Fruit fly (Drosophila melanogaster): ENCODE results near the gene Hers.
A peak's percentile ranks its signal among the peaks of the same experiment; 100 is the strongest.

Hers gene

DNA sequence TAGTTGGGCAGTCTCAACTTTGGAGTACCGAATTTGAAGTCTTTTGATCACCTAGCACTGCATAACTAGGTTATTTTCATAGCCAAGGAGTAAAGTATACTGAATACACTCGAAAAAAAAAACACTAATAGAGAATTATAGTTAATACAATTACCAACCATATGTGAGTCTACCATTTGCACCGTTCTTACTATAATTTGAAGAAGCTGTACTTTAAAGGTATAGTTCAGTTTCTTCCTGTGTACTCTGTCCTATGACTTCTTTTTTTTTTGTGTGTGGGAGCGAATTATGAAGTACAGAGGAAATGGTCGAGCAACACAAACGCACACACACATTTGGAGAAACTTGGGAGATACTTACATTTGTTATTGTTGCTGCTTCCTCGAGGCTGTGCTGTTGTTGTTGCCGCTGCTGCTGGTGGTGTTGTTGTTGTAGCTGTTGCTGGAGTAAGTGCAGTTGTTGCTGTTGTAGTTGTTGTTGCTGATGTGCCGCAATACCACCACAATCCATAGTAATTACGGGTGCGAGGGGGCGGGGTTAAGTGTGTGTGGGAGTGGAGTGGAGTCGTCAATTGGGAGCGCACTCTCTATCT is 15.3 kb upstream of the Hers start (continued):
- TF ChIP-seq CG6175 (GFP tag; IDR thresholded peaks at IDR 0.05) (peak; percentile 28; the same call in 1 of the 3 replicates), Oaz (GFP tag; IDR thresholded peaks at IDR 0.05) (peak; percentile 71), salm (tag; optimal IDR thresholded peaks at IDR 0.05) (peak; percentile 85), CG31365 (tag; optimal IDR thresholded peaks at IDR 0.05) (peak; percentile 36), CG14710 (tag; optimal IDR thresholded peaks at IDR 0.05) (peak; percentile 95), Hmr (GFP tag; optimal IDR thresholded peaks at IDR 0.05) (peak; percentile 68), CG33557 (GFP tag; optimal IDR thresholded peaks at IDR 0.05) (peak; percentile 85), crc (GFP tag; optimal IDR thresholded peaks at IDR 0.05) (peak; percentile 83), Adf1 (GFP tag; IDR thresholded peaks at IDR 0.05) (no peak), ATbp (GFP tag; optimal IDR thresholded peaks at IDR 0.05) (peak; percentile 92), CG10209 (GFP tag; optimal IDR thresholded peaks at IDR 0.05) (peak; percentile 92), gro (GFP tag; optimal IDR thresholded peaks at IDR 0.05) (peak; percentile 45), CkIIα-i1 (GFP tag; IDR thresholded peaks at IDR 0.05) (no peak), CG3163 (GFP tag; optimal IDR thresholded peaks at IDR 0.05) (peak; percentile 74), CTCF (GFP tag; optimal IDR thresholded peaks at IDR 0.05) (peak; percentile 26), CG4820 (GFP tag; optimal IDR thresholded peaks at IDR 0.05) (peak; percentile 95), Chrac-16 (GFP tag; optimal IDR thresholded peaks at IDR 0.05) (peak; percentile 94), Myb (GFP tag; optimal IDR thresholded peaks at IDR 0.05) (peak; percentile 59), sens-2 (GFP tag; IDR thresholded peaks at IDR 0.05) (peak; percentile 83), CG1792 (GFP tag; optimal IDR thresholded peaks at IDR 0.05) (peak; percentile 76), Fer3 (tag; optimal IDR thresholded peaks at IDR 0.05) (peak; percentile 79), gt (GFP tag; IDR thresholded peaks at IDR 0.05) (peak; percentile 71; the same call in 1 of the 2 replicates), Sox100B (GFP tag; optimal IDR thresholded peaks at IDR 0.05) (no peak), sisA (GFP tag; IDR thresholded peaks at IDR 0.05) (peak; percentile 93), CG3838 (GFP tag; optimal IDR thresholded peaks at IDR 0.05) (peak; percentile 79), ttk (GFP tag; IDR thresholded peaks at IDR 0.05) (peak; percentile 87), pum (GFP tag; optimal IDR thresholded peaks at IDR 0.05) (peak; percentile 93), Doc2 (GFP tag; IDR thresholded peaks at IDR 0.05) (no peak), MTF-1 (GFP tag; optimal IDR thresholded peaks at IDR 0.05; ENCODE audit: borderline replicate concordance) (peak; percentile 81), Asciz (GFP tag; optimal IDR thresholded peaks at IDR 0.05) (peak; percentile 87), Dbx (GFP tag; IDR thresholded peaks at IDR 0.05) (no peak), caup (GFP tag; optimal IDR thresholded peaks at IDR 0.05; ENCODE audit: severe bottlenecking) (peak; percentile 63), cad (GFP tag; optimal IDR thresholded peaks at IDR 0.05) (no peak), Abd-B (GFP tag; optimal IDR thresholded peaks at IDR 0.05) (peak; percentile 88), trh (GFP tag; optimal IDR thresholded peaks at IDR 0.05) (peak; percentile 75), CG12769 (tag; optimal IDR thresholded peaks at IDR 0.05) (no peak), CG10321 (GFP tag; IDR thresholded peaks at IDR 0.05) (0 out of 2 replicates have a peak, but pooled peaks have one; percentile 48), CG13287 (GFP tag; IDR thresholded peaks at IDR 0.05; ENCODE audit: partially characterized antibody) (no peak), z (GFP tag; IDR thresholded peaks at IDR 0.05) (peak; percentile 59; the same call in 1 of the 3 replicates), CG18619 (GFP tag; optimal IDR thresholded peaks at IDR 0.05) (peak; percentile 81), CG17359 (tag; optimal IDR thresholded peaks at IDR 0.05) (peak; percentile 95), run (tag; optimal IDR thresholded peaks at IDR 0.05) (peak; percentile 50), Poxn (GFP tag; IDR thresholded peaks at IDR 0.05) (no peak), Fer1 (GFP tag; optimal IDR thresholded peaks at IDR 0.05) (peak; percentile 66), CG2875 (GFP tag; optimal IDR thresholded peaks at IDR 0.05) (peak; percentile 94), crp (GFP tag; optimal IDR thresholded peaks at IDR 0.05) (peak in 1 of 2 experiments; percentile 46), CG7372 (GFP tag; IDR thresholded peaks at IDR 0.05) (peak; percentile 69), btn (GFP tag; optimal IDR thresholded peaks at IDR 0.05) (peak; percentile 90), pzg (GFP tag; optimal IDR thresholded peaks at IDR 0.05) (no peak), mirr (GFP tag; optimal IDR thresholded peaks at IDR 0.05) (no peak)
